Fruit fly (Drosophila melanogaster) whole organism, prepupa: Measurements from ENCODE around the gene sage.
A peak's percentile ranks its signal among the peaks of the same experiment; 100 is the strongest.

ENCODE experiments used
- Blimp-1 ChIP-seq: fragments of 200-800 bp; sonication (Bioruptor generic); optimal IDR thresholded peaks from 3 replicates; lab custom pipeline; 2017; ENCODE audit warnings: missing biosample characterization, missing genetic modification characterization, mild to moderate bottlenecking, moderate library complexity, missing genetic modification reagents
- CG10631 ChIP-seq: fragments of 200-800 bp; sonication (Bioruptor generic); optimal IDR thresholded peaks from 2 replicates; lab custom pipeline; 2016; ENCODE audit warnings: missing biosample characterization, missing genetic modification characterization
- CG10669 ChIP-seq: fragments of 200-800 bp; sonication (Bioruptor generic); optimal IDR thresholded peaks from 3 replicates; lab custom pipeline; 2018; ENCODE audit warnings: missing biosample characterization, mild to moderate bottlenecking, missing genetic modification characterization, moderate library complexity
- CG11762 ChIP-seq: fragments of 200-800 bp; sonication (Bioruptor generic); optimal IDR thresholded peaks from 3 replicates; lab custom pipeline; 2016; ENCODE audit warnings: missing biosample characterization, missing genetic modification characterization; ENCODE audit not compliant: insufficient read depth
- CG11902 ChIP-seq: fragments of 200-800 bp; sonication (Bioruptor generic); optimal IDR thresholded peaks from 3 replicates; lab custom pipeline; 2016; ENCODE audit warnings: missing biosample characterization, missing genetic modification characterization
- CG15336 ChIP-seq: fragments of 200-800 bp; sonication (Bioruptor generic); IDR thresholded peaks from 2 replicates; pipeline ENCODE4 v1.3.6; 2022; ENCODE audit warnings: missing biosample characterization, missing genetic modification characterization
- CG16779 ChIP-seq: fragments of 200-800 bp; sonication (Bioruptor generic); optimal IDR thresholded peaks from 3 replicates; lab custom pipeline; 2017; ENCODE audit warnings: missing biosample characterization, mild to moderate bottlenecking, missing genetic modification characterization
- CG3032 ChIP-seq: fragments of 200-800 bp; optimal IDR thresholded peaks from 2 replicates; lab custom pipeline; 2019; ENCODE audit warnings: missing biosample characterization, mild to moderate bottlenecking, missing genetic modification characterization, moderate library complexity
- CG31627 ChIP-seq: fragments of 200-800 bp; sonication (Bioruptor generic); optimal IDR thresholded peaks from 3 replicates; lab custom pipeline; 2016; ENCODE audit warnings: missing biosample characterization, missing genetic modification characterization
- CG32006 ChIP-seq: fragments of 200-800 bp; sonication (Bioruptor generic); optimal IDR thresholded peaks from 3 replicates; lab custom pipeline; 2017; ENCODE audit warnings: missing biosample characterization, mild to moderate bottlenecking, missing genetic modification characterization
- CG34406 ChIP-seq: fragments of 200-800 bp; sonication (Bioruptor generic); optimal IDR thresholded peaks from 3 replicates; lab custom pipeline; 2016; ENCODE audit warnings: missing biosample characterization, missing genetic modification characterization
- CG3919 ChIP-seq: fragments of 200-800 bp; sonication (Bioruptor generic); optimal IDR thresholded peaks from 3 replicates; lab custom pipeline; 2016; ENCODE audit warnings: missing biosample characterization, missing genetic modification characterization
- CG4318 ChIP-seq: fragments of 200-800 bp; sonication (Bioruptor generic); optimal IDR thresholded peaks from 3 replicates; lab custom pipeline; 2017; ENCODE audit warnings: missing biosample characterization, mild to moderate bottlenecking, missing genetic modification characterization
- CG6163 ChIP-seq: fragments of 200-800 bp; sonication (Bioruptor generic); IDR thresholded peaks from 3 replicates; pipeline ENCODE4 v1.3.6; 2022; ENCODE audit warnings: missing biosample characterization, missing genetic modification characterization
- CG6276 ChIP-seq: fragments of 200-800 bp; sonication (Bioruptor generic); optimal IDR thresholded peaks from 2 replicates; lab custom pipeline; 2017; ENCODE audit warnings: missing biosample characterization, mild to moderate bottlenecking, missing genetic modification characterization
- CG6792 ChIP-seq: fragments of 200-800 bp; sonication (Bioruptor generic); optimal IDR thresholded peaks from 3 replicates; lab custom pipeline; 2016; ENCODE audit warnings: missing biosample characterization, missing genetic modification characterization
- CG6808 ChIP-seq: fragments of 200-800 bp; sonication (Bioruptor generic); optimal IDR thresholded peaks from 3 replicates; lab custom pipeline; 2017; ENCODE audit warnings: missing biosample characterization, missing genetic modification characterization, mild to moderate bottlenecking, moderate library complexity, missing genetic modification reagents
- CG6854 ChIP-seq: fragments of 200-800 bp; sonication (Bioruptor generic); optimal IDR thresholded peaks from 2 replicates; lab custom pipeline; 2017; ENCODE audit warnings: missing biosample characterization, mild to moderate bottlenecking, missing genetic modification characterization
- CG7368 ChIP-seq: fragments of 200-800 bp; sonication (Bioruptor generic); optimal IDR thresholded peaks from 3 replicates; lab custom pipeline; 2016; ENCODE audit warnings: missing biosample characterization, missing genetic modification characterization
- CG8119 ChIP-seq: fragments of 200-800 bp; sonication (Bioruptor generic); IDR thresholded peaks from 3 replicates; pipeline ENCODE4 v1.3.6; 2022; ENCODE audit warnings: missing biosample characterization, missing genetic modification characterization
- CG8319 ChIP-seq: fragments of 200-800 bp; sonication (Bioruptor generic); optimal IDR thresholded peaks from 3 replicates; lab custom pipeline; 2016; ENCODE audit warnings: missing biosample characterization, missing genetic modification characterization
- CG8632 ChIP-seq: fragments of 200-800 bp; sonication (Bioruptor generic); optimal IDR thresholded peaks from 3 replicates; lab custom pipeline; 2016; ENCODE audit warnings: missing biosample characterization, missing genetic modification characterization
- Eip75B ChIP-seq: fragments of 200-800 bp; sonication (Bioruptor generic); optimal IDR thresholded peaks from 3 replicates; lab custom pipeline; 2016; ENCODE audit warnings: missing biosample characterization, missing genetic modification characterization
- Eip78C ChIP-seq: fragments of 200-800 bp; sonication (Bioruptor generic); peaks from one replicate; lab custom pipeline; 2016; ENCODE audit warnings: missing biosample characterization, missing genetic modification characterization
- Eip93F ChIP-seq: fragments of 200-800 bp; sonication (Bioruptor generic); optimal IDR thresholded peaks from 2 replicates; lab custom pipeline; 2016; ENCODE audit warnings: missing biosample characterization, mild to moderate bottlenecking, missing genetic modification characterization
- Ets21C ChIP-seq: fragments of 200-800 bp; sonication (Bioruptor generic); optimal IDR thresholded peaks from 3 replicates; lab custom pipeline; 2016; ENCODE audit warnings: missing biosample characterization, missing genetic modification characterization
- Ets96B ChIP-seq: fragments of 200-800 bp; optimal IDR thresholded peaks from 2 replicates; lab custom pipeline; 2019; ENCODE audit warnings: missing biosample characterization, mild to moderate bottlenecking, missing genetic modification characterization, moderate library complexity
- Gug ChIP-seq: fragments of 200-800 bp; sonication (Bioruptor generic); IDR thresholded peaks from 2 replicates; pipeline ENCODE4 v1.3.6; 2022; ENCODE audit warnings: missing biosample characterization, missing genetic modification characterization
- Hr38 ChIP-seq: sonication (Bioruptor generic); optimal IDR thresholded peaks from 2 replicates; lab custom pipeline; 2016; ENCODE audit warnings: missing biosample characterization, missing genetic modification characterization
- Hr39 ChIP-seq: fragments of 200-800 bp; sonication (Bioruptor generic); optimal IDR thresholded peaks from 2 replicates; lab custom pipeline; 2016; ENCODE audit warnings: missing biosample characterization, missing genetic modification characterization
- Met ChIP-seq: fragments of 200-800 bp; sonication (Bioruptor generic); optimal IDR thresholded peaks from 3 replicates; lab custom pipeline; 2016; ENCODE audit warnings: missing biosample characterization, missing genetic modification characterization
- Sox102F ChIP-seq: fragments of 200-800 bp; sonication (Bioruptor generic); optimal IDR thresholded peaks from 2 replicates; lab custom pipeline; 2016; ENCODE audit warnings: missing biosample characterization, mild to moderate bottlenecking, missing genetic modification characterization
- Sox14 ChIP-seq: fragments of 200-800 bp; sonication (Bioruptor generic); optimal IDR thresholded peaks from 3 replicates; lab custom pipeline; 2016; ENCODE audit warnings: missing biosample characterization, missing genetic modification characterization
- Sox15 ChIP-seq: fragments of 200-800 bp; sonication (Bioruptor generic); optimal IDR thresholded peaks from 3 replicates; lab custom pipeline; 2016; ENCODE audit warnings: missing biosample characterization, missing genetic modification characterization
- achi ChIP-seq: fragments of 200-800 bp; sonication (Bioruptor generic); optimal IDR thresholded peaks from 3 replicates; lab custom pipeline; 2016; ENCODE audit warnings: missing biosample characterization, missing genetic modification characterization
- acj6 ChIP-seq: fragments of 200-800 bp; sonication (Bioruptor generic); optimal IDR thresholded peaks from 3 replicates; lab custom pipeline; 2016; ENCODE audit warnings: missing biosample characterization, missing genetic modification characterization
- cyc ChIP-seq: fragments of 200-800 bp; sonication (Bioruptor generic); optimal IDR thresholded peaks from 3 replicates; lab custom pipeline; 2016; ENCODE audit warnings: missing biosample characterization, missing genetic modification characterization
- dsx ChIP-seq: fragments of 200-800 bp; optimal IDR thresholded peaks from 3 replicates; lab custom pipeline; 2019; ENCODE audit warnings: missing biosample characterization, mild to moderate bottlenecking, missing genetic modification characterization, moderate library complexity; ENCODE audit not compliant: poor library complexity, severe bottlenecking
- eg ChIP-seq: fragments of 200-800 bp; sonication (Bioruptor generic); IDR thresholded peaks from 3 replicates; pipeline ENCODE4 v1.3.6; 2022; ENCODE audit warnings: missing biosample characterization, missing genetic modification characterization
- fd85E ChIP-seq: fragments of 200-800 bp; sonication (Bioruptor generic); optimal IDR thresholded peaks from 3 replicates; lab custom pipeline; 2016; ENCODE audit warnings: missing biosample characterization, missing genetic modification characterization
- fkh ChIP-seq: fragments of 200-800 bp; sonication (Bioruptor generic); optimal IDR thresholded peaks from 3 replicates; lab custom pipeline; 2017; ENCODE audit warnings: missing biosample characterization, mild to moderate bottlenecking, missing genetic modification characterization, moderate library complexity
- lz ChIP-seq: fragments of 200-800 bp; sonication (Bioruptor generic); optimal IDR thresholded peaks from 3 replicates; lab custom pipeline; 2016; ENCODE audit warnings: missing biosample characterization, missing genetic modification characterization
- salr ChIP-seq, 2 experiments: fragments of 200-800 bp; sonication (Bioruptor generic); optimal IDR thresholded peaks; 3 replicates each; lab custom pipeline; 2016 to 2018; ENCODE audit warnings: missing biosample characterization in 2 of 2, missing genetic modification characterization in 2 of 2, mild to moderate bottlenecking in 1 of 2
- spab ChIP-seq: fragments of 200-800 bp; sonication (Bioruptor generic); optimal IDR thresholded peaks from 2 replicates; lab custom pipeline; 2017; ENCODE audit warnings: missing biosample characterization, mild to moderate bottlenecking, missing genetic modification characterization, missing genetic modification reagents
- ss ChIP-seq, 2 experiments: fragments of 200-800 bp; sonication (Bioruptor generic); optimal IDR thresholded peaks; 2 replicates in 1 of 2; 3 replicates in 1 of 2; lab custom pipeline; 2017 to 2018; ENCODE audit warnings: mild to moderate bottlenecking in 2 of 2, missing biosample characterization in 2 of 2, missing genetic modification characterization in 2 of 2, moderate library complexity in 1 of 2
- svp ChIP-seq: fragments of 200-800 bp; sonication (Bioruptor generic); peaks from one replicate; lab custom pipeline; 2016; ENCODE audit warnings: missing biosample characterization, missing genetic modification characterization
- vri ChIP-seq: fragments of 200-800 bp; sonication (Bioruptor generic); optimal IDR thresholded peaks from 3 replicates; lab custom pipeline; 2016; ENCODE audit warnings: missing biosample characterization, mild to moderate bottlenecking, missing genetic modification characterization

The sage gene

dm6 chr3R:9232346-9232745 lies 31.6 kb downstream of the sage start:
- no peak for TF ChIP-seq CG6792 (GFP tag; lab: Kevin White, UChicago)
- no peak for TF ChIP-seq fkh (GFP tag; lab: Kevin White, UChicago)
- TF ChIP-seq CG4318 (GFP tag; lab: Kevin White, UChicago) = no peak
- no peak for TF ChIP-seq ss (GFP tag; optimal IDR thresholded peaks at IDR 0.05; lab: Kevin White, UChicago)
- TF ChIP-seq CG3032 (tag; lab: Kevin White, UChicago) = no peak
- no peak for TF ChIP-seq CG11762
- no peak for TF ChIP-seq Eip93F
- no peak for TF ChIP-seq Sox15 (GFP tag; lab: Kevin White, UChicago)
- TF ChIP-seq CG3919 (GFP tag; lab: Kevin White, UChicago) = no peak
- TF ChIP-seq eg = no peak
- TF ChIP-seq Ets96B = no peak
- no peak for TF ChIP-seq acj6 (GFP tag; lab: Kevin White, UChicago)
- TF ChIP-seq CG32006 (GFP tag; lab: Kevin White, UChicago) = no peak

dm6 chr3R:9229996-9230601 lies 33.8 kb downstream of the sage start:
- TF ChIP-seq dsx (GFP tag; lab: Kevin White, UChicago) (peak; percentile 45), CG8119 (GFP tag; lab: Robert Waterston, UW) (peak; percentile 47; the same call in 1 of the 3 replicates), Eip93F (no peak), CG8319 (peak; percentile 26), CG6163 (GFP tag; lab: Robert Waterston, UW) (peak; percentile 65; the same call in 2 of the 3 replicates), CG10631 (GFP tag; lab: Kevin White, UChicago) (peak; percentile 50), CG4318 (GFP tag; lab: Kevin White, UChicago) (no peak), CG3919 (GFP tag; lab: Kevin White, UChicago) (peak; percentile 67), CG6808 (GFP tag; lab: Kevin White, UChicago) (peak; percentile 30), CG34406 (GFP tag; lab: Kevin White, UChicago) (peak; percentile 59), CG8632 (GFP tag; lab: Kevin White, UChicago) (peak; percentile 37), Sox14 (GFP tag; lab: Kevin White, UChicago) (peak; percentile 76), Blimp-1 (no peak), acj6 (GFP tag; lab: Kevin White, UChicago) (peak; percentile 68), Hr39 (GFP tag; lab: Kevin White, UChicago) (peak; percentile 53), CG6276 (GFP tag; lab: Kevin White, UChicago) (no peak), CG11902 (no peak), svp (GFP tag; lab: Kevin White, UChicago) (peak; percentile 89), fkh (GFP tag; lab: Kevin White, UChicago) (peak; percentile 35), Gug (GFP tag; lab: Robert Waterston, UW) (peak; percentile 40; the same call in 1 of the 2 replicates), CG7368 (peak; percentile 50), Ets21C (GFP tag; lab: Kevin White, UChicago) (peak; percentile 26), Eip78C (GFP tag; lab: Kevin White, UChicago) (peak; percentile 89), cyc (GFP tag; lab: Kevin White, UChicago) (peak; percentile 53), lz (GFP tag; lab: Kevin White, UChicago) (peak; percentile 48), CG3032 (tag; lab: Kevin White, UChicago) (peak; percentile 48), Eip75B (peak; percentile 65), Ets96B (peak; percentile 70), CG15336 (peak; percentile 33; the same call in 1 of the 2 replicates), salr (GFP tag; optimal IDR thresholded peaks at IDR 0.05; lab: Kevin White, UChicago) (peak; percentile 42 to 60), CG6792 (GFP tag; lab: Kevin White, UChicago) (peak; percentile 59), Sox102F (GFP tag; lab: Kevin White, UChicago) (peak; percentile 60), CG11762 (peak; percentile 33), eg (0 out of 3 replicates have a peak, but pooled peaks have one; percentile 9), vri (no peak), fd85E (GFP tag; lab: Kevin White, UChicago) (no peak), CG16779 (tag; lab: Kevin White, UChicago) (no peak), achi (peak; percentile 55), ss (GFP tag; optimal IDR thresholded peaks at IDR 0.05; lab: Kevin White, UChicago) (peak in 1 of 2 experiments; percentile 8), CG6854 (GFP tag; lab: Kevin White, UChicago) (peak; percentile 35), CG10669 (GFP tag; lab: Kevin White, UChicago) (peak; percentile 45), Met (GFP tag; lab: Kevin White, UChicago) (peak; percentile 67), spab (GFP tag; lab: Kevin White, UChicago) (peak; percentile 51), CG31627 (peak; percentile 62), Hr38 (GFP tag; lab: Kevin White, UChicago) (no peak)
